Fruit fly (Drosophila melanogaster) whole organism, embryonic: ENCODE data around the gene RpS3.

Source experiments
- ATbp ChIP-seq: fragments of 200-800 bp; sonication (Bioruptor generic); optimal IDR thresholded peaks from 2 replicates; lab custom pipeline; 2017; ENCODE audit warnings: missing biosample characterization, mild to moderate bottlenecking, missing genetic modification characterization, missing genetic modification reagents
- BEAF-32 ChIP-seq: fragments of 200-800 bp; sonication (Bioruptor generic); optimal IDR thresholded peaks from 3 replicates; lab custom pipeline; 2017; ENCODE audit warnings: missing biosample characterization, missing genetic modification characterization, mild to moderate bottlenecking, moderate library complexity, missing genetic modification reagents
- BtbVII ChIP-seq: fragments of 200-800 bp; sonication (Bioruptor generic); optimal IDR thresholded peaks from 3 replicates; lab custom pipeline; 2017; ENCODE audit warnings: missing biosample characterization, mild to moderate bottlenecking, missing genetic modification characterization
- CG10565 ChIP-seq: fragments of 200-800 bp; sonication (Bioruptor generic); optimal IDR thresholded peaks from 3 replicates; lab custom pipeline; 2016; ENCODE audit warnings: missing biosample characterization, mild to moderate bottlenecking, missing genetic modification characterization
- CG11504 ChIP-seq: fragments of 200-800 bp; sonication (Bioruptor generic); optimal IDR thresholded peaks from 3 replicates; lab custom pipeline; 2019; ENCODE audit warnings: missing biosample characterization, mild to moderate bottlenecking, missing genetic modification characterization, moderate library complexity
- CG11695 ChIP-seq: fragments of 200-800 bp; sonication (Bioruptor generic); IDR thresholded peaks from 3 replicates; pipeline ENCODE4 v1.3.6; 2022; ENCODE audit warnings: missing biosample characterization, missing genetic modification characterization
- CG12071 ChIP-seq: fragments of 200-800 bp; sonication (Bioruptor generic); optimal IDR thresholded peaks from 3 replicates; lab custom pipeline; 2018; ENCODE audit warnings: missing biosample characterization, mild to moderate bottlenecking, missing genetic modification characterization
- CG12659 ChIP-seq: fragments of 200-800 bp; sonication (Bioruptor generic); optimal IDR thresholded peaks from 3 replicates; lab custom pipeline; 2017; ENCODE audit warnings: mild to moderate bottlenecking, missing biosample characterization, missing genetic modification reagents, missing genetic modification characterization
- CG13287 ChIP-seq: fragments of 200-800 bp; sonication (Bioruptor generic); IDR thresholded peaks from 2 replicates; pipeline ENCODE4 v1.3.6; 2022; ENCODE audit warnings: missing biosample characterization, missing genetic modification characterization; ENCODE audit not compliant: partially characterized antibody
- CG14667 ChIP-seq: fragments of 200-800 bp; sonication (Bioruptor generic); IDR thresholded peaks from 2 replicates; pipeline ENCODE4 v1.3.6; 2022; ENCODE audit warnings: missing biosample characterization, missing genetic modification characterization
- CG15269 ChIP-seq: fragments of 200-800 bp; sonication (Bioruptor generic); optimal IDR thresholded peaks from 2 replicates; lab custom pipeline; 2018; ENCODE audit warnings: missing biosample characterization, mild to moderate bottlenecking, missing genetic modification characterization, moderate library complexity
- CG17385 ChIP-seq: fragments of 200-800 bp; sonication (Bioruptor generic); optimal IDR thresholded peaks from 3 replicates; lab custom pipeline; 2018; ENCODE audit warnings: missing biosample characterization, mild to moderate bottlenecking, missing genetic modification characterization
- CG17612 ChIP-seq: fragments of 200-800 bp; sonication (Bioruptor generic); IDR thresholded peaks from 2 replicates; pipeline ENCODE4 v1.3.6; 2022; ENCODE audit warnings: missing biosample characterization, missing genetic modification characterization
- CG30020 ChIP-seq: fragments of 200-800 bp; optimal IDR thresholded peaks from 2 replicates; lab custom pipeline; 2019; ENCODE audit warnings: missing biosample characterization, mild to moderate bottlenecking, missing genetic modification characterization, moderate library complexity
- CG30431 ChIP-seq: fragments of 200-800 bp; sonication (Bioruptor generic); optimal IDR thresholded peaks from 2 replicates; lab custom pipeline; 2017; ENCODE audit warnings: missing biosample characterization, missing genetic modification characterization
- CG4328 ChIP-seq: fragments of 200-800 bp; sonication (Bioruptor generic); optimal IDR thresholded peaks from 3 replicates; lab custom pipeline; 2017; ENCODE audit warnings: missing biosample characterization, missing genetic modification reagents, missing genetic modification characterization
- CG4707 ChIP-seq: fragments of 200-800 bp; sonication (Bioruptor generic); optimal IDR thresholded peaks from 2 replicates; lab custom pipeline; 2018; ENCODE audit warnings: missing biosample characterization, mild to moderate bottlenecking, missing genetic modification characterization, moderate library complexity
- CG4854 ChIP-seq: fragments of 200-800 bp; sonication (Bioruptor generic); optimal IDR thresholded peaks from 2 replicates; lab custom pipeline; 2016; ENCODE audit warnings: missing biosample characterization, missing genetic modification characterization, inconsistent platforms
- CrebB ChIP-seq: fragments of 200-800 bp; sonication (Bioruptor generic); optimal IDR thresholded peaks from 3 replicates; lab custom pipeline; 2018; ENCODE audit warnings: missing biosample characterization, mild to moderate bottlenecking, missing genetic modification characterization
- D ChIP-seq, 2 experiments: fragments of 200-800 bp in 1 of 2; fragments of >200 bp in 1 of 2; sonication (Bioruptor generic) in 1 of 2; optimal IDR thresholded peaks; 2 replicates in 1 of 2; 3 replicates in 1 of 2; lab custom pipeline; 2017; ENCODE audit warnings: mild to moderate bottlenecking in 1 of 2, missing biosample characterization in 1 of 2, missing genetic modification characterization in 1 of 2, missing genetic modification reagents in 1 of 2
- Dip3 ChIP-seq: fragments of 200-800 bp; sonication (Bioruptor generic); optimal IDR thresholded peaks from 3 replicates; lab custom pipeline; 2016; ENCODE audit warnings: missing biosample characterization, missing genetic modification characterization
- Doc2 ChIP-seq: fragments of 200-800 bp; sonication (Bioruptor generic); IDR thresholded peaks from 2 replicates; pipeline ENCODE4 v1.3.6; 2022; ENCODE audit warnings: missing biosample characterization, missing genetic modification characterization
- Ets65A ChIP-seq: fragments of 200-800 bp; sonication (Bioruptor generic); peaks from one replicate; lab custom pipeline; 2016; ENCODE audit warnings: missing biosample characterization, missing genetic modification characterization
- Ets97D ChIP-seq: fragments of 200-800 bp; sonication (Bioruptor generic); optimal IDR thresholded peaks from 3 replicates; lab custom pipeline; 2016; ENCODE audit warnings: missing biosample characterization, missing genetic modification characterization
- Fer1 ChIP-seq: fragments of 200-800 bp; sonication (Bioruptor generic); optimal IDR thresholded peaks from 2 replicates; lab custom pipeline; 2017; ENCODE audit warnings: missing biosample characterization, mild to moderate bottlenecking, missing genetic modification characterization
- Gsc ChIP-seq: fragments of 200-800 bp; sonication (Bioruptor generic); IDR thresholded peaks from 2 replicates; pipeline ENCODE4 v1.3.6; 2022; ENCODE audit warnings: missing biosample characterization, missing genetic modification characterization
- H2.0 ChIP-seq: fragments of 200-800 bp; sonication (Bioruptor generic); IDR thresholded peaks from 2 replicates; pipeline ENCODE4 v1.3.6; 2022; ENCODE audit warnings: missing biosample characterization, missing genetic modification characterization
- MTF-1 ChIP-seq: fragments of 200-800 bp; sonication (Bioruptor generic); optimal IDR thresholded peaks from 2 replicates; lab custom pipeline; 2018; ENCODE audit warnings: missing biosample characterization, mild to moderate bottlenecking, missing genetic modification characterization, borderline replicate concordance
- Optix ChIP-seq: fragments of 200-800 bp; sonication (Bioruptor generic); IDR thresholded peaks from 3 replicates; pipeline ENCODE4 v1.3.6; 2022; ENCODE audit warnings: missing biosample characterization, missing genetic modification characterization
- Rfx ChIP-seq: fragments of 200-800 bp; sonication (Bioruptor generic); IDR thresholded peaks from 2 replicates; pipeline ENCODE4 v1.3.6; 2022; ENCODE audit warnings: missing biosample characterization, missing genetic modification characterization
- Scr ChIP-seq: fragments of 200-800 bp; sonication (Bioruptor generic); IDR thresholded peaks from 2 replicates; pipeline ENCODE4 v1.3.6; 2022; ENCODE audit warnings: missing biosample characterization, missing genetic modification characterization; ENCODE audit not compliant: partially characterized antibody
- Ssrp ChIP-seq: fragments of 200-800 bp; sonication (Bioruptor generic); optimal IDR thresholded peaks from 2 replicates; lab custom pipeline; 2018; ENCODE audit warnings: missing biosample characterization, mild to moderate bottlenecking, missing genetic modification characterization, moderate library complexity
- ac ChIP-seq: fragments of 200-800 bp; sonication (Bioruptor generic); optimal IDR thresholded peaks from 3 replicates; lab custom pipeline; 2017; ENCODE audit warnings: missing biosample characterization, mild to moderate bottlenecking, missing genetic modification characterization
- cato ChIP-seq: fragments of 200-800 bp; sonication (Bioruptor generic); optimal IDR thresholded peaks from 2 replicates; lab custom pipeline; 2016; ENCODE audit warnings: missing biosample characterization, missing genetic modification characterization, borderline replicate concordance
- caup ChIP-seq: fragments of 200-800 bp; sonication (Bioruptor generic); optimal IDR thresholded peaks from 3 replicates; lab custom pipeline; 2017; ENCODE audit warnings: missing biosample characterization, mild to moderate bottlenecking, missing genetic modification characterization, moderate library complexity; ENCODE audit not compliant: severe bottlenecking
- chif ChIP-seq, 2 experiments: fragments of 200-800 bp; sonication (Bioruptor generic); optimal IDR thresholded peaks; 3 replicates each; lab custom pipeline; 2016; ENCODE audit warnings: missing biosample characterization in 2 of 2, missing genetic modification characterization in 2 of 2
- crol ChIP-seq: fragments of 200-800 bp; sonication (Bioruptor generic); IDR thresholded peaks from 2 replicates; pipeline ENCODE4 v1.3.6; 2022; ENCODE audit warnings: missing biosample characterization, missing genetic modification characterization
- crp ChIP-seq, 2 experiments: fragments of 200-800 bp; sonication (Bioruptor generic); optimal IDR thresholded peaks; 2 replicates in 1 of 2; 3 replicates in 1 of 2; lab custom pipeline; 2017; ENCODE audit warnings: missing biosample characterization in 2 of 2, missing genetic modification characterization in 2 of 2, mild to moderate bottlenecking in 1 of 2, moderate library complexity in 1 of 2
- dm ChIP-seq: fragments of 200-800 bp; sonication (Bioruptor generic); optimal IDR thresholded peaks from 3 replicates; lab custom pipeline; 2016; ENCODE audit warnings: missing biosample characterization, missing genetic modification characterization
- en ChIP-seq: fragments of 200-800 bp; sonication (Bioruptor generic); optimal IDR thresholded peaks from 2 replicates; lab custom pipeline; 2016; ENCODE audit warnings: missing biosample characterization, missing genetic modification characterization
- gcm ChIP-seq: fragments of 200-800 bp; sonication (Bioruptor generic); optimal IDR thresholded peaks from 2 replicates; lab custom pipeline; 2019; ENCODE audit warnings: missing biosample characterization, mild to moderate bottlenecking, missing genetic modification characterization, moderate library complexity
- grau ChIP-seq: fragments of 200-800 bp; optimal IDR thresholded peaks from 3 replicates; lab custom pipeline; 2019; ENCODE audit warnings: missing biosample characterization, mild to moderate bottlenecking, missing genetic modification characterization, moderate library complexity
- p53 ChIP-seq: fragments of 200-800 bp; sonication (Bioruptor generic); optimal IDR thresholded peaks from 2 replicates; lab custom pipeline; 2016; ENCODE audit warnings: missing biosample characterization, missing genetic modification characterization
- slp2 ChIP-seq: fragments of 200-800 bp; sonication (Bioruptor generic); optimal IDR thresholded peaks from 2 replicates; lab custom pipeline; 2016; ENCODE audit warnings: missing biosample characterization, missing genetic modification characterization
- sob ChIP-seq: fragments of 200-800 bp; sonication (Bioruptor generic); IDR thresholded peaks from 2 replicates; pipeline ENCODE4 v1.3.6; 2022; ENCODE audit warnings: missing biosample characterization, missing genetic modification characterization
- sqz ChIP-seq: fragments of 200-800 bp; sonication (Bioruptor generic); optimal IDR thresholded peaks from 3 replicates; lab custom pipeline; 2018; ENCODE audit warnings: missing biosample characterization, mild to moderate bottlenecking, missing genetic modification characterization
- ssp ChIP-seq: fragments of 200-800 bp; sonication (Bioruptor generic); IDR thresholded peaks from 2 replicates; pipeline ENCODE4 v1.3.6; 2022; ENCODE audit warnings: missing biosample characterization, missing genetic modification characterization
- tio ChIP-seq: fragments of 200-800 bp; sonication (Bioruptor generic); optimal IDR thresholded peaks from 2 replicates; lab custom pipeline; 2017; ENCODE audit warnings: missing biosample characterization, missing genetic modification characterization, inconsistent platforms
- vfl ChIP-seq: fragments of 200-800 bp; sonication (Bioruptor generic); optimal IDR thresholded peaks from 2 replicates; lab custom pipeline; 2016; ENCODE audit warnings: missing biosample characterization, missing genetic modification characterization

The RpS3 gene

DNA sequence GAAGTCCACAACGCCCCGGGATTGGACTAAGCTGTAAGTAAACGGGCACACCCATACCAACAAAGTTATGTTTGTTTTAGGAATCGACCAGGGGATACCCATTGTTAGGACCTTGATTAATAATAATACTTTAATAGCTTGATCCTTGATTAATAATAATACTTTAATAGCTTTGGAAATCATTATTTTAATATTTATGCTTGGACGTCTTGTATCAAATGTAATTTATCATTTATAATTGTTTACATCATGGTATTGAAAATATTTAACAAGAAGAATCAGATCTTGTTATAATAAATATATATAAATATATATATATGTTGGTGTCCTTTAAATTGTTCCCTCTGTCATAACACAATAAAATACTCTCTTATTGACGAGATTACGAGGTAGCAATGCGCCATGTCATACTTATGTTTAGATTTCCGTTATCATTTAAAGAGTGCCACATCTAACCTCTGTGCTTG is 1.7 kb upstream of the RpS3 start (continued):
- TF ChIP-seq CG11695 (GFP tag; lab: Robert Waterston, UW) (peak; percentile 88), CG10565 (GFP tag; lab: Kevin White, UChicago) (no peak), Ets65A (GFP tag; lab: Kevin White, UChicago) (peak; percentile 36), sob (GFP tag; lab: Robert Waterston, UW) (peak; percentile 81), H2.0 (GFP tag; lab: Robert Waterston, UW) (peak; percentile 73), BtbVII (peak; percentile 75), ac (GFP tag; lab: Kevin White, UChicago) (no peak), Scr (GFP tag; lab: Robert Waterston, UW) (no peak), tio (GFP tag; lab: Kevin White, UChicago) (no peak), CG30431 (GFP tag; lab: Kevin White, UChicago) (peak; percentile 48), CG17385 (GFP tag; lab: Kevin White, UChicago) (peak; percentile 92), crp (GFP tag; optimal IDR thresholded peaks at IDR 0.05; lab: Kevin White, UChicago) (peak in 1 of 2 experiments; percentile 39), CrebB (peak; percentile 83), sqz (peak; percentile 38), CG4328 (no peak), ATbp (GFP tag; lab: Kevin White, UChicago) (peak; percentile 76), p53 (no peak), ssp (peak; percentile 64), Optix (no peak), BEAF-32 (no peak), vfl (GFP tag; lab: Kevin White, UChicago) (no peak), CG12659 (GFP tag; lab: Kevin White, UChicago) (peak; percentile 94), Ssrp (peak; percentile 91), Fer1 (GFP tag; lab: Kevin White, UChicago) (peak; percentile 71), en (no peak), chif (GFP tag; optimal IDR thresholded peaks at IDR 0.05; lab: Kevin White, UChicago) (peak in 1 of 2 experiments; percentile 0), crol (GFP tag; lab: Robert Waterston, UW) (peak; percentile 22; the same call in 1 of the 2 replicates), gcm (peak; percentile 85), Dip3 (GFP tag; lab: Kevin White, UChicago) (no peak), Ets97D (GFP tag; lab: Kevin White, UChicago) (no peak), grau (tag; lab: Kevin White, UChicago) (peak; percentile 95), slp2 (GFP tag; lab: Kevin White, UChicago) (no peak), CG15269 (peak; percentile 97), Doc2 (GFP tag; lab: Robert Waterston, UW) (no peak), CG14667 (GFP tag; lab: Robert Waterston, UW) (peak; percentile 49; the same call in 1 of the 2 replicates), CG4854 (no peak), caup (GFP tag; lab: Kevin White, UChicago) (peak; percentile 74), MTF-1 (GFP tag; lab: Kevin White, UChicago) (peak; percentile 31), CG30020 (tag; lab: Kevin White, UChicago) (peak; percentile 71), CG11504 (tag; lab: Kevin White, UChicago) (peak; percentile 93), CG12071 (GFP tag; lab: Kevin White, UChicago) (no peak), CG4707 (peak; percentile 62), Gsc (GFP tag; lab: Robert Waterston, UW) (no peak), D (optimal IDR thresholded peaks at IDR 0.05; lab: Kevin White, UChicago) (no peak), D (GFP tag; optimal IDR thresholded peaks at IDR 0.05; lab: Kevin White, UChicago) (peak; percentile 66), Rfx (GFP tag; lab: Robert Waterston, UW) (peak; percentile 75), cato (GFP tag; lab: Kevin White, UChicago) (peak; percentile 68), CG13287 (GFP tag; lab: Robert Waterston, UW) (no peak), dm (no peak), CG17612 (GFP tag; lab: Robert Waterston, UW) (no peak)
